Worm (Caenorhabditis elegans) whole organism, young adult: Measurements from ENCODE around the gene F59B10.5.
A peak's percentile ranks its signal among the peaks of the same experiment; 100 is the strongest.

ENCODE experiments used
- B0019.2 ChIP-seq: fragments of 200-800 bp; sonication (Bioruptor generic); conservative IDR thresholded peaks from 2 replicates; pipeline ENCODE4 v1.3.6; 2022; ENCODE audit warnings: missing genetic modification reagents, missing genetic modification characterization, missing compliant biosample characterization
- B0261.1 ChIP-seq: sonication (generic microtip); optimal IDR thresholded peaks from 2 replicates; lab custom pipeline; 2016; ENCODE audit warnings: mild to moderate bottlenecking, missing genetic modification characterization, moderate library complexity, missing compliant biosample characterization
- B0336.3 ChIP-seq: fragments of 200-800 bp; sonication (Bioruptor generic); IDR thresholded peaks from 2 replicates; pipeline ENCODE4 v1.3.6; 2022; ENCODE audit warnings: missing genetic modification characterization, missing compliant biosample characterization
- D2030.7 ChIP-seq: fragments of 200-800 bp; sonication (Bioruptor generic); IDR thresholded peaks from 2 replicates; pipeline ENCODE4 v1.3.6; 2022; ENCODE audit warnings: missing genetic modification reagents, missing genetic modification characterization, missing compliant biosample characterization
- K11D2.4 ChIP-seq: fragments of 200-800 bp; sonication (Bioruptor generic); IDR thresholded peaks from 2 replicates; pipeline ENCODE4 v1.3.6; 2022; ENCODE audit warnings: missing genetic modification reagents, missing genetic modification characterization, missing compliant biosample characterization
- K12H6.12 ChIP-seq: fragments of 200-800 bp; sonication (Bioruptor generic); optimal IDR thresholded peaks from 2 replicates; lab custom pipeline; 2018; ENCODE audit warnings: mild to moderate bottlenecking, missing genetic modification characterization, missing compliant biosample characterization
- T26A5.8 ChIP-seq: sonication (generic microtip); optimal IDR thresholded peaks from 2 replicates; lab custom pipeline; 2016; ENCODE audit warnings: missing genetic modification characterization, missing compliant biosample characterization
- Y53F4B.3 ChIP-seq: fragments of 200-800 bp; sonication (Bioruptor generic); IDR thresholded peaks from 2 replicates; pipeline ENCODE4 v1.3.6; 2022; ENCODE audit warnings: missing genetic modification reagents, missing genetic modification characterization, missing compliant biosample characterization
- Y56A3A.18 ChIP-seq: fragments of 200-800 bp; sonication (Bioruptor generic); IDR thresholded peaks from 2 replicates; pipeline ENCODE4 v1.3.6; 2022; ENCODE audit warnings: missing genetic modification reagents, missing genetic modification characterization, missing compliant biosample characterization
- Y67H2A.10 ChIP-seq: fragments of 200-800 bp; sonication (Bioruptor generic); conservative IDR thresholded peaks from 2 replicates; pipeline ENCODE4 v1.3.6; 2022; ENCODE audit warnings: missing genetic modification reagents, missing genetic modification characterization, missing compliant biosample characterization
- bed-1 ChIP-seq: fragments of 200-800 bp; sonication (Bioruptor generic); IDR thresholded peaks from 2 replicates; pipeline ENCODE4 v1.3.6; 2022; ENCODE audit warnings: missing genetic modification reagents, missing genetic modification characterization, missing compliant biosample characterization
- bed-2 ChIP-seq: fragments of 200-800 bp; sonication (Bioruptor generic); IDR thresholded peaks from 2 replicates; pipeline ENCODE4 v1.3.6; 2022; ENCODE audit warnings: missing genetic modification reagents, missing genetic modification characterization, missing compliant biosample characterization
- ceh-40 ChIP-seq: fragments of 200-800 bp; sonication (Bioruptor generic); IDR thresholded peaks from 2 replicates; pipeline ENCODE4 v1.3.6; 2022; ENCODE audit warnings: missing genetic modification characterization, missing compliant biosample characterization
- ceh-58 ChIP-seq: fragments of 200-800 bp; sonication (Bioruptor generic); IDR thresholded peaks from 2 replicates; pipeline ENCODE4 v1.3.6; 2022; ENCODE audit warnings: missing genetic modification characterization, missing compliant biosample characterization
- dpff-1 ChIP-seq: sonication (generic microtip); optimal IDR thresholded peaks from 2 replicates; lab custom pipeline; 2017; ENCODE audit warnings: mild to moderate bottlenecking, missing genetic modification characterization, missing compliant biosample characterization
- efl-1 ChIP-seq: fragments of 150-350 bp; optimal IDR thresholded peaks from 2 replicates; lab custom pipeline; 2014; ENCODE audit warnings: missing biosample characterization, missing genetic modification reagents, missing genetic modification characterization
- egl-44 ChIP-seq: fragments of 200-800 bp; sonication (Bioruptor generic); IDR thresholded peaks from 2 replicates; pipeline ENCODE4 v1.3.6; 2022; ENCODE audit warnings: missing genetic modification reagents, missing genetic modification characterization, missing compliant biosample characterization
- gei-17 ChIP-seq: fragments of 200-800 bp; sonication (Bioruptor generic); optimal IDR thresholded peaks from 2 replicates; lab custom pipeline; 2018; ENCODE audit warnings: mild to moderate bottlenecking, missing genetic modification characterization, missing compliant biosample characterization
- him-1 ChIP-seq: sonication (generic microtip); optimal IDR thresholded peaks from 2 replicates; lab custom pipeline; 2016; ENCODE audit warnings: missing genotype, missing genetic modification reagents, missing genetic modification characterization, missing compliant biosample characterization
- hlh-12 ChIP-seq: sonication (generic microtip); optimal IDR thresholded peaks from 2 replicates; lab custom pipeline; 2016; ENCODE audit warnings: missing genetic modification characterization, missing compliant biosample characterization
- hmg-1.2 ChIP-seq: fragments of 200-800 bp; sonication (Bioruptor generic); IDR thresholded peaks from 2 replicates; pipeline ENCODE4 v1.3.6; 2022; ENCODE audit warnings: missing genetic modification reagents, missing genetic modification characterization, missing compliant biosample characterization
- hrde-1 ChIP-seq: sonication (generic microtip); optimal IDR thresholded peaks from 2 replicates; lab custom pipeline; 2016; ENCODE audit warnings: missing genetic modification characterization, mild to moderate bottlenecking, missing compliant biosample characterization, moderate library complexity, missing genotype, missing genetic modification reagents, borderline replicate concordance
- hsf-1 ChIP-seq: fragments of 200-800 bp; sonication (Bioruptor generic); IDR thresholded peaks from 2 replicates; pipeline ENCODE4 v1.3.6; 2022; ENCODE audit warnings: missing genetic modification reagents, missing genetic modification characterization, missing compliant biosample characterization
- let-607 ChIP-seq, 2 experiments: fragments of 200-800 bp in 1 of 2; sonication (Bioruptor generic) in 1 of 2; sonication (generic microtip) in 1 of 2; optimal IDR thresholded peaks; 2 replicates each; lab custom pipeline; 2016 to 2018; ENCODE audit warnings: mild to moderate bottlenecking in 2 of 2, missing compliant biosample characterization in 2 of 2, missing genetic modification characterization in 2 of 2, moderate library complexity in 2 of 2, missing genotype in 1 of 2
- lin-26 ChIP-seq: fragments of 200-800 bp; sonication (Bioruptor generic); IDR thresholded peaks from 2 replicates; pipeline ENCODE4 v1.3.6; 2022; ENCODE audit warnings: missing genetic modification reagents, missing genetic modification characterization, missing compliant biosample characterization
- lin-40 ChIP-seq: sonication (generic microtip); optimal IDR thresholded peaks from 2 replicates; lab custom pipeline; 2016; ENCODE audit warnings: missing genetic modification characterization, mild to moderate bottlenecking, missing compliant biosample characterization, missing genotype, missing genetic modification reagents
- lin-54 ChIP-seq: fragments of 200-800 bp; sonication (Bioruptor generic); optimal IDR thresholded peaks from 2 replicates; lab custom pipeline; 2018; ENCODE audit warnings: mild to moderate bottlenecking, missing genetic modification characterization, missing compliant biosample characterization
- lsl-1 ChIP-seq: fragments of 200-800 bp; sonication (Bioruptor generic); optimal IDR thresholded peaks from 2 replicates; lab custom pipeline; 2018; ENCODE audit warnings: mild to moderate bottlenecking, missing genetic modification characterization, moderate library complexity, missing compliant biosample characterization
- lsy-27 ChIP-seq: sonication (generic microtip); optimal IDR thresholded peaks from 2 replicates; lab custom pipeline; 2017; ENCODE audit warnings: missing genetic modification characterization, mild to moderate bottlenecking, missing compliant biosample characterization, antibody characterized with exemption, missing genotype, borderline replicate concordance; ENCODE audit not compliant: insufficient read depth
- madf-10 ChIP-seq: sonication (generic microtip); optimal IDR thresholded peaks from 2 replicates; lab custom pipeline; 2016; ENCODE audit warnings: mild to moderate bottlenecking, missing genetic modification characterization, missing compliant biosample characterization
- madf-3 ChIP-seq: fragments of 200-800 bp; sonication (Bioruptor generic); IDR thresholded peaks from 2 replicates; pipeline ENCODE4 v1.3.6; 2022; ENCODE audit warnings: missing genetic modification reagents, missing genetic modification characterization, missing compliant biosample characterization
- madf-8 ChIP-seq: fragments of 200-800 bp; sonication (Bioruptor generic); conservative IDR thresholded peaks from 2 replicates; pipeline ENCODE4 v1.3.6; 2022; ENCODE audit warnings: missing genetic modification reagents, missing genetic modification characterization, missing compliant biosample characterization
- mcd-1 ChIP-seq: fragments of 200-800 bp; sonication (Bioruptor generic); IDR thresholded peaks from 2 replicates; pipeline ENCODE4 v1.3.6; 2022; ENCODE audit warnings: missing genetic modification reagents, missing genetic modification characterization, missing compliant biosample characterization
- mel-28 ChIP-seq: sonication (generic microtip); optimal IDR thresholded peaks from 2 replicates; lab custom pipeline; 2016; ENCODE audit warnings: borderline replicate concordance, mild to moderate bottlenecking, missing genetic modification characterization, missing compliant biosample characterization
- mes-4 ChIP-seq: sonication (generic microtip); optimal IDR thresholded peaks from 2 replicates; lab custom pipeline; 2016; ENCODE audit warnings: missing genotype, missing genetic modification characterization, missing compliant biosample characterization
- nhr-179 ChIP-seq: sonication (generic microtip); optimal IDR thresholded peaks from 2 replicates; lab custom pipeline; 2016; ENCODE audit warnings: mild to moderate bottlenecking, missing genetic modification characterization, missing compliant biosample characterization
- nhr-80 ChIP-seq: sonication (generic microtip); optimal IDR thresholded peaks from 2 replicates; lab custom pipeline; 2016; ENCODE audit warnings: missing genetic modification characterization, missing compliant biosample characterization
- pbrm-1 ChIP-seq: fragments of 200-800 bp; sonication (Bioruptor generic); IDR thresholded peaks from 2 replicates; pipeline ENCODE4 v1.3.6; 2022; ENCODE audit warnings: missing genetic modification reagents, missing genetic modification characterization, missing compliant biosample characterization
- sdz-38 ChIP-seq: sonication (generic microtip); optimal IDR thresholded peaks from 2 replicates; lab custom pipeline; 2016; ENCODE audit warnings: missing genotype, missing genetic modification characterization, missing compliant biosample characterization
- snpc-4 ChIP-seq, 5 experiments: fragments of 150-350 bp in 1 of 5; sonication (generic microtip) in 4 of 5; optimal IDR thresholded peaks; 2 replicates each; lab custom pipeline; 2014 to 2018; ENCODE audit warnings: missing genetic modification characterization in 5 of 5, missing biosample characterization in 3 of 5, antibody characterized with exemption in 2 of 5, mild to moderate bottlenecking in 2 of 5, missing compliant biosample characterization in 2 of 5, missing genotype in 2 of 5, moderate library complexity in 2 of 5, missing genetic modification reagents in 1 of 5
- sptf-2 ChIP-seq: fragments of 200-800 bp; sonication (Bioruptor generic); optimal IDR thresholded peaks from 2 replicates; lab custom pipeline; 2018; ENCODE audit warnings: mild to moderate bottlenecking, missing genetic modification characterization, missing compliant biosample characterization
- tbp1 ChIP-seq: fragments of 200-800 bp; sonication (Bioruptor generic); optimal IDR thresholded peaks from 2 replicates; lab custom pipeline; 2018; ENCODE audit warnings: mild to moderate bottlenecking, missing genetic modification characterization, missing compliant biosample characterization
- tlf-1 ChIP-seq: fragments of 200-800 bp; sonication (Bioruptor generic); optimal IDR thresholded peaks from 2 replicates; lab custom pipeline; 2018; ENCODE audit warnings: mild to moderate bottlenecking, missing genetic modification characterization, missing compliant biosample characterization
- unc-130 ChIP-seq: sonication (generic microtip); optimal IDR thresholded peaks from 2 replicates; lab custom pipeline; 2016; ENCODE audit warnings: missing genetic modification reagents, missing genetic modification characterization, missing compliant biosample characterization
- zim-3 ChIP-seq: sonication (generic microtip); optimal IDR thresholded peaks from 2 replicates; lab custom pipeline; 2017; ENCODE audit warnings: mild to moderate bottlenecking, missing genetic modification characterization, moderate library complexity, missing compliant biosample characterization
- ztf-22 ChIP-seq: fragments of 200-800 bp; sonication (Bioruptor generic); optimal IDR thresholded peaks from 2 replicates; lab custom pipeline; 2018; ENCODE audit warnings: mild to moderate bottlenecking, missing genetic modification characterization, moderate library complexity, missing compliant biosample characterization
- ztf-6 ChIP-seq: fragments of 200-800 bp; sonication (Bioruptor generic); IDR thresholded peaks from 2 replicates; pipeline ENCODE4 v1.3.6; 2022; ENCODE audit warnings: missing genetic modification reagents, missing genetic modification characterization, missing compliant biosample characterization

Gene F59B10.5

ce11 chrII:10542654-10543456, 19.4 kb upstream of the F59B10.5 start (continued):
- TF ChIP-seq bed-1 (GFP tag; lab: Robert Waterston, UW) (no peak), egl-44 (peak; percentile 19; the same call in 1 of the 2 replicates), B0261.1 (tag; lab: Kevin White, UChicago) (no peak), hlh-12 (tag; lab: Kevin White, UChicago) (no peak), unc-130 (GFP tag; lab: Kevin White, UChicago) (no peak), dpff-1 (no peak), sdz-38 (no peak), K11D2.4 (peak; percentile 8; the same call in 1 of the 2 replicates), ceh-40 (peak; percentile 48; the same call in 1 of the 2 replicates), hrde-1 (tag; lab: Kevin White, UChicago) (no peak), lin-54 (GFP tag; lab: Kevin White, UChicago) (peak; percentile 4), sptf-2 (GFP tag; lab: Kevin White, UChicago) (no peak), hsf-1 (GFP tag; lab: Robert Waterston, UW) (peak; percentile 57), zim-3 (peak; percentile 70), lsl-1 (GFP tag; lab: Kevin White, UChicago) (no peak), efl-1 (no peak), pbrm-1 (GFP tag; lab: Robert Waterston, UW) (peak; percentile 33; the same call in 1 of the 2 replicates), gei-17 (peak; percentile 29), T26A5.8 (tag; lab: Kevin White, UChicago) (peak; percentile 43), Y56A3A.18 (GFP tag; lab: Robert Waterston, UW) (peak; percentile 12; the same call in 1 of the 2 replicates), him-1 (tag; lab: Kevin White, UChicago) (no peak), bed-2 (GFP tag; lab: Robert Waterston, UW) (no peak), D2030.7 (GFP tag; lab: Robert Waterston, UW) (no peak), lin-40 (tag; lab: Kevin White, UChicago) (no peak), ceh-58 (GFP tag; lab: Robert Waterston, UW) (0 out of 2 replicates have a peak, but pooled peaks have one; percentile 51), ztf-22 (GFP tag; lab: Kevin White, UChicago) (no peak), Y67H2A.10 (peak; percentile 6), madf-8 (GFP tag; lab: Robert Waterston, UW) (no peak), mcd-1 (GFP tag; lab: Robert Waterston, UW) (peak; percentile 38; the same call in 1 of the 2 replicates), mel-28 (peak; percentile 63), hmg-1.2 (peak; percentile 28; the same call in 1 of the 2 replicates), tbp1 (GFP tag; lab: Kevin White, UChicago) (no peak), lin-26 (GFP tag; lab: Robert Waterston, UW) (peak; percentile 68), ztf-6 (GFP tag; lab: Robert Waterston, UW) (no peak), K12H6.12 (tag; lab: Kevin White, UChicago) (no peak)

- TF ChIP-seq madf-10 (tag; lab: Kevin White, UChicago) (peak; percentile 31), lsy-27 (peak; percentile 65), Y53F4B.3 (GFP tag; lab: Robert Waterston, UW) (peak; percentile 52; the same call in 1 of the 2 replicates), mes-4 (tag; lab: Kevin White, UChicago) (no peak), tlf-1 (peak; percentile 76), B0019.2 (GFP tag; lab: Robert Waterston, UW) (no peak; the same call in 1 of the 2 replicates), snpc-4 (GFP tag; optimal IDR thresholded peaks at IDR 0.05; lab: Kevin White, UChicago) (no peak), snpc-4 (tag; optimal IDR thresholded peaks at IDR 0.05; lab: Kevin White, UChicago) (peak in 2 of 4 experiments; percentile 58 to 67), B0336.3 (peak; percentile 4; the same call in 1 of the 2 replicates), nhr-80 (tag; lab: Kevin White, UChicago) (peak; percentile 15), nhr-179 (tag; lab: Kevin White, UChicago) (no peak), let-607 (tag; optimal IDR thresholded peaks at IDR 0.05; lab: Kevin White, UChicago) (peak; percentile 35 to 53), madf-3 (GFP tag; lab: Robert Waterston, UW) (no peak; the same call in 1 of the 2 replicates)
These were observed 18.5 kb upstream of the F59B10.5 start, which contains the start of gene pro-1 for ce11 chrII:10541923-10542486. Gene pro-1 (minus strand): TSS chrII:10541996.
